Fruit fly (Drosophila melanogaster) whole organism, pupa: ENCODE measurements around the gene CG10920.

Experiments used
- CG10348 ChIP-seq: fragments of 200-800 bp; sonication (Bioruptor generic); IDR thresholded peaks from 2 replicates; pipeline ENCODE4 v1.3.6; 2022; ENCODE audit warnings: missing biosample characterization, missing genetic modification characterization
- CG12605 ChIP-seq: fragments of 200-800 bp; sonication (Bioruptor generic); IDR thresholded peaks from 2 replicates; pipeline ENCODE4 v1.3.6; 2022; ENCODE audit warnings: missing biosample characterization, missing genetic modification characterization
- CG13204 ChIP-seq: fragments of 200-800 bp; sonication (Bioruptor generic); optimal IDR thresholded peaks from 2 replicates; lab custom pipeline; 2018; ENCODE audit warnings: missing biosample characterization, mild to moderate bottlenecking, missing genetic modification characterization, moderate library complexity
- CG14655 ChIP-seq: fragments of 200-800 bp; sonication (Bioruptor generic); optimal IDR thresholded peaks from 3 replicates; lab custom pipeline; 2017; ENCODE audit warnings: mild to moderate bottlenecking, missing biosample characterization, missing genetic modification reagents, missing genetic modification characterization
- CG15710 ChIP-seq: fragments of 200-800 bp; sonication (Bioruptor generic); optimal IDR thresholded peaks from 2 replicates; lab custom pipeline; 2018; ENCODE audit warnings: missing biosample characterization, mild to moderate bottlenecking, missing genetic modification characterization, moderate library complexity
- CG17806 ChIP-seq: fragments of 200-800 bp; sonication (Bioruptor generic); optimal IDR thresholded peaks from 2 replicates; lab custom pipeline; 2018; ENCODE audit warnings: missing biosample characterization, mild to moderate bottlenecking, missing genetic modification characterization, moderate library complexity
- CG32121 ChIP-seq: fragments of 200-800 bp; sonication (Bioruptor generic); IDR thresholded peaks from 2 replicates; pipeline ENCODE4 v1.3.6; 2022; ENCODE audit warnings: missing biosample characterization, missing genetic modification characterization
- CG34367 ChIP-seq: fragments of 200-800 bp; sonication (Bioruptor generic); optimal IDR thresholded peaks from 2 replicates; lab custom pipeline; 2018; ENCODE audit warnings: missing biosample characterization, mild to moderate bottlenecking, missing genetic modification characterization
- CG4496 ChIP-seq: fragments of 200-800 bp; sonication (Bioruptor generic); IDR thresholded peaks from 3 replicates; pipeline ENCODE4 v1.3.6; 2022; ENCODE audit warnings: missing biosample characterization, missing genetic modification characterization
- CG8159 ChIP-seq: fragments of 200-800 bp; sonication (Bioruptor generic); optimal IDR thresholded peaks from 3 replicates; lab custom pipeline; 2018; ENCODE audit warnings: missing biosample characterization, mild to moderate bottlenecking, missing genetic modification characterization, moderate library complexity
- CG8301 ChIP-seq: fragments of 200-800 bp; sonication (Bioruptor generic); optimal IDR thresholded peaks from 2 replicates; lab custom pipeline; 2018; ENCODE audit warnings: missing biosample characterization, mild to moderate bottlenecking, missing genetic modification characterization
- CG9948 ChIP-seq: fragments of 200-800 bp; sonication (Bioruptor generic); optimal IDR thresholded peaks from 2 replicates; lab custom pipeline; 2018; ENCODE audit warnings: missing biosample characterization, mild to moderate bottlenecking, missing genetic modification characterization, moderate library complexity
- D1 ChIP-seq: fragments of 200-800 bp; sonication (Bioruptor generic); optimal IDR thresholded peaks from 2 replicates; lab custom pipeline; 2018; ENCODE audit warnings: missing biosample characterization, mild to moderate bottlenecking, missing genetic modification characterization, moderate library complexity
- EcR ChIP-seq: fragments of 200-800 bp; sonication (Bioruptor generic); optimal IDR thresholded peaks from 3 replicates; lab custom pipeline; 2019; ENCODE audit warnings: missing biosample characterization, missing genetic modification characterization, mild to moderate bottlenecking, moderate library complexity, missing genetic modification reagents
- Ets98B ChIP-seq: fragments of 200-800 bp; sonication (Bioruptor generic); IDR thresholded peaks from 2 replicates; pipeline ENCODE4 v1.3.6; 2022; ENCODE audit warnings: missing biosample characterization, missing genetic modification characterization
- Pif1A ChIP-seq: fragments of 200-800 bp; sonication (Bioruptor generic); optimal IDR thresholded peaks from 3 replicates; lab custom pipeline; 2016; ENCODE audit warnings: missing biosample characterization, missing genetic modification characterization
- Pif1B ChIP-seq: fragments of 200-800 bp; sonication (Bioruptor generic); optimal IDR thresholded peaks from 3 replicates; lab custom pipeline; 2016; ENCODE audit warnings: missing biosample characterization, missing genetic modification characterization
- Snoo ChIP-seq: fragments of 200-800 bp; sonication (Bioruptor generic); optimal IDR thresholded peaks from 3 replicates; lab custom pipeline; 2017; ENCODE audit warnings: missing biosample characterization, mild to moderate bottlenecking, missing genetic modification characterization, inconsistent platforms
- fd96Ca ChIP-seq: fragments of 200-800 bp; sonication (Bioruptor generic); IDR thresholded peaks from 3 replicates; pipeline ENCODE4 v1.3.6; 2022; ENCODE audit warnings: missing biosample characterization, missing genetic modification characterization
- gl ChIP-seq: fragments of 200-800 bp; sonication (Bioruptor generic); optimal IDR thresholded peaks from 2 replicates; lab custom pipeline; 2018; ENCODE audit warnings: missing biosample characterization, mild to moderate bottlenecking, missing genetic modification characterization
- rn ChIP-seq: fragments of 200-800 bp; sonication (Bioruptor generic); IDR thresholded peaks from 2 replicates; pipeline ENCODE4 v1.3.6; 2022; ENCODE audit warnings: missing biosample characterization, missing genetic modification characterization

Gene CG10920

dm6 chrX:7854144-7854543, at the start of gene CG10920:
Gene CG10920 (minus strand): TSS chrX:7854244.
- no peak for TF ChIP-seq CG34367 (tag; lab: Kevin White, UChicago)
- TF ChIP-seq Ets98B (GFP tag; lab: Robert Waterston, UW) = no peak
- TF ChIP-seq CG17806 = no peak

dm6 chrX:7901153-7902038, 47.4 kb upstream of the CG10920 start, which contains the start of the genes RpS6 and bys:
Gene RpS6 (minus strand): TSS chrX:7901331.
Gene bys (plus strand): TSS chrX:7901880.
- TF ChIP-seq Pif1B (GFP tag; lab: Kevin White, UChicago) = no peak
- TF ChIP-seq rn (GFP tag; lab: Robert Waterston, UW) = no peak
- no peak for TF ChIP-seq CG32121 (GFP tag; lab: Robert Waterston, UW)
- TF ChIP-seq CG17806 = no peak
- peak; percentile 16 for TF ChIP-seq CG8159 (tag; lab: Kevin White, UChicago)
- peak; percentile 44; the same call in 1 of the 2 replicates for TF ChIP-seq CG12605 (GFP tag; lab: Robert Waterston, UW)
- peak; percentile 66 for TF ChIP-seq CG4496 (GFP tag; lab: Robert Waterston, UW)
- no peak for TF ChIP-seq EcR (GFP tag; lab: Kevin White, UChicago)
- no peak for TF ChIP-seq D1 (tag; lab: Kevin White, UChicago)
- peak; percentile 60 for TF ChIP-seq Snoo (tag; lab: Kevin White, UChicago)
- TF ChIP-seq CG13204 (GFP tag; lab: Kevin White, UChicago) = no peak
- peak; percentile 61 for TF ChIP-seq Pif1A (GFP tag; lab: Kevin White, UChicago)
- TF ChIP-seq CG9948 (tag; lab: Kevin White, UChicago) = peak; percentile 28
- peak; percentile 24 for TF ChIP-seq CG34367 (tag; lab: Kevin White, UChicago)
- peak; percentile 16 for TF ChIP-seq CG15710 (tag; lab: Kevin White, UChicago)
- TF ChIP-seq Ets98B (GFP tag; lab: Robert Waterston, UW) = peak; percentile 38
- TF ChIP-seq fd96Ca (GFP tag; lab: Robert Waterston, UW) = peak; percentile 58; the same call in 1 of the 3 replicates

- TF ChIP-seq CG13204 (GFP tag; lab: Kevin White, UChicago) (no peak), Ets98B (GFP tag; lab: Robert Waterston, UW) (no peak), Pif1A (GFP tag; lab: Kevin White, UChicago) (no peak)
Measured at dm6 chrX:7900659-7901058, 46.6 kb upstream of the CG10920 start.

- 0 out of 3 replicates have a peak, but pooled peaks have one; percentile 26 for TF ChIP-seq CG4496 (GFP tag; lab: Robert Waterston, UW)
- peak; percentile 40 for TF ChIP-seq CG8159 (tag; lab: Kevin White, UChicago)
- peak; percentile 10 for TF ChIP-seq Snoo (tag; lab: Kevin White, UChicago)
- peak; percentile 21 for TF ChIP-seq CG17806
- peak; percentile 38 for TF ChIP-seq CG15710 (tag; lab: Kevin White, UChicago)
- TF ChIP-seq CG9948 (tag; lab: Kevin White, UChicago) = peak; percentile 20
- TF ChIP-seq CG14655 (GFP tag; lab: Kevin White, UChicago) = no peak
- no peak for TF ChIP-seq D1 (tag; lab: Kevin White, UChicago)
- TF ChIP-seq CG12605 (GFP tag; lab: Robert Waterston, UW) = no peak
- no peak for TF ChIP-seq CG13204 (GFP tag; lab: Kevin White, UChicago)
- peak; percentile 48; the same call in 1 of the 2 replicates for TF ChIP-seq CG32121 (GFP tag; lab: Robert Waterston, UW)
- TF ChIP-seq Ets98B (GFP tag; lab: Robert Waterston, UW) = peak; percentile 17; the same call in 1 of the 2 replicates
- TF ChIP-seq Pif1A (GFP tag; lab: Kevin White, UChicago) = peak; percentile 46
- TF ChIP-seq Pif1B (GFP tag; lab: Kevin White, UChicago) = peak; percentile 32
- TF ChIP-seq, all 21 proteins: peak for 10
Measured at dm6 chrX:7893411-7894122, 39.5 kb upstream of the CG10920 start, which contains the start of the genes CG45089, ND-MNLL and p115. Gene CG45089 (minus strand): TSS chrX:7893798. Gene ND-MNLL (minus strand): TSS chrX:7893798. Gene p115 (plus strand): TSS chrX:7894031.

dm6 chrX:7892539-7892899, 38.5 kb upstream of the CG10920 start:
- TF ChIP-seq CG13204 (GFP tag; lab: Kevin White, UChicago) (no peak), CG32121 (GFP tag; lab: Robert Waterston, UW) (no peak), CG9948 (tag; lab: Kevin White, UChicago) (peak; percentile 56), EcR (GFP tag; lab: Kevin White, UChicago) (no peak), Pif1A (GFP tag; lab: Kevin White, UChicago) (peak; percentile 63), CG8301 (tag; lab: Kevin White, UChicago) (peak; percentile 54), gl (no peak), rn (GFP tag; lab: Robert Waterston, UW) (no peak), CG10348 (GFP tag; lab: Robert Waterston, UW) (no peak), Pif1B (GFP tag; lab: Kevin White, UChicago) (no peak), CG12605 (GFP tag; lab: Robert Waterston, UW) (no peak), fd96Ca (GFP tag; lab: Robert Waterston, UW) (no peak), CG34367 (tag; lab: Kevin White, UChicago) (peak; percentile 33), CG15710 (tag; lab: Kevin White, UChicago) (peak; percentile 65), D1 (tag; lab: Kevin White, UChicago) (no peak), Ets98B (GFP tag; lab: Robert Waterston, UW) (0 out of 2 replicates have a peak, but pooled peaks have one; percentile 7), CG4496 (GFP tag; lab: Robert Waterston, UW) (peak; percentile 58; the same call in 2 of the 3 replicates), CG17806 (peak; percentile 47), CG8159 (tag; lab: Kevin White, UChicago) (peak; percentile 58), Snoo (tag; lab: Kevin White, UChicago) (peak; percentile 44), CG14655 (GFP tag; lab: Kevin White, UChicago) (peak; percentile 77)
- TF ChIP-seq, all 21 proteins: peak for 11
